Fruit fly (Drosophila melanogaster): ENCODE data around the gene inaE.

The inaE gene

DNA sequence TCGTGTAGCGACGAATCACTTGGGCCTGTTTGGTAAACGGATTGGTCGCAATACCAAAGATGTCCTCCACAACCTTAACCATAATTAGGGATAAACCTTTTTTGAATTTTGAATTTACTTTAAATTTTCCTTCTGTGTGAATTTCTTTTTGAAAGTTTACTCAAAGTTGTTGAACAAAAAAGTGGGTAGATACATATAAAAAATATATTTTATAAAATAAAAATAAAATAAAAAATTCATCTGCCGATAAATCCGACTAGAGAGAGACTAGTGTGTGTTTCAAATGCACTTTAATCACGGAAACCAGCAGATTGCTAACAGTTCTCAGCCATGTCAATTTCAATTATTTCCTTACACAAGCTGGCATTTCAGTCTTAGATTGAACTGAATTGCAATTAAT, 14.0 kb downstream of the inaE start, which contains the start of gene CG10996:
CG10996 (minus strand) TSS at position 101 of the 400 bp plus-strand sequence.
- no peak for TF ChIP-seq Eip78C (GFP tag)
- TF ChIP-seq CG31627 (GFP tag; optimal IDR thresholded peaks at IDR 0.05): no peak
- no peak for TF ChIP-seq CG9139 (GFP tag; optimal IDR thresholded peaks at IDR 0.05)
- no peak for TF ChIP-seq Met (GFP tag; optimal IDR thresholded peaks at IDR 0.05)
- TF ChIP-seq Eip93F (GFP tag; optimal IDR thresholded peaks at IDR 0.05): no peak
- no peak for TF ChIP-seq dac (GFP tag; optimal IDR thresholded peaks at IDR 0.05)
- no peak for TF ChIP-seq salr (GFP tag; optimal IDR thresholded peaks at IDR 0.05)

DNA sequence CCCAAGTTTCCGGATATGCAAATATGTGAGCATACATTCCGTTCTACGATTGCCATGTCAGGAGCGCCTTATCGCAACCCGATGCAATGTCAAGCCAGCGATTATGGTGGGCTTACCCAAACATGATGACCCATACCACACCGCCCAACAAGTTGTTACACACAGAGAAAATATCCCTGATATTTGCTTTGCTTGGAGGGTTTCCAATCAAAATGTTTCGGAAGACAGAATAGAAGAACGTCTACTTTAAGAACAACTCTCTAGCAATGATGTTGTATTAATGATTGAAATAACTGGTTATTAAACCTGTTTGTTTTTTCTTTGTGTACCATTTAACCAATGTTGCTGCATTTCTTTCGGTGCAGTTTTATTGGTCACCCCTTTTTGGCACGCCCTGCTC, 17.2 kb downstream of the inaE start:
- TF ChIP-seq CG6163 (GFP tag; IDR thresholded peaks at IDR 0.05) (no peak; the same call in 2 of the 3 replicates), topi (GFP tag; optimal IDR thresholded peaks at IDR 0.05) (no peak), CG3919 (GFP tag; optimal IDR thresholded peaks at IDR 0.05) (no peak), achi (GFP tag; optimal IDR thresholded peaks at IDR 0.05) (no peak), CG8119 (GFP tag; IDR thresholded peaks at IDR 0.05) (no peak), Sox14 (GFP tag; optimal IDR thresholded peaks at IDR 0.05) (peak; percentile 12), fd85E (GFP tag; optimal IDR thresholded peaks at IDR 0.05) (no peak), CG6792 (GFP tag; optimal IDR thresholded peaks at IDR 0.05) (peak; percentile 4), Ets21C (GFP tag; optimal IDR thresholded peaks at IDR 0.05) (peak; percentile 7), cyc (GFP tag; optimal IDR thresholded peaks at IDR 0.05) (peak; percentile 26), CG11294 (GFP tag; IDR thresholded peaks at IDR 0.05) (no peak), CG1621 (tag; optimal IDR thresholded peaks at IDR 0.05) (no peak), fd59A (GFP tag; optimal IDR thresholded peaks at IDR 0.05) (no peak), dac (GFP tag; optimal IDR thresholded peaks at IDR 0.05) (no peak), CG34406 (GFP tag; optimal IDR thresholded peaks at IDR 0.05) (peak; percentile 6), pdm3 (GFP tag; optimal IDR thresholded peaks at IDR 0.05) (no peak), Blimp-1 (GFP tag; optimal IDR thresholded peaks at IDR 0.05) (no peak), Gug (GFP tag; IDR thresholded peaks at IDR 0.05) (no peak), OdsH (GFP tag; optimal IDR thresholded peaks at IDR 0.05) (no peak), CG4318 (GFP tag; optimal IDR thresholded peaks at IDR 0.05) (no peak), Met (GFP tag; optimal IDR thresholded peaks at IDR 0.05) (no peak), spab (GFP tag; optimal IDR thresholded peaks at IDR 0.05) (no peak), eg (GFP tag; IDR thresholded peaks at IDR 0.05) (no peak), net (GFP tag; optimal IDR thresholded peaks at IDR 0.05) (peak; percentile 12), CG9139 (GFP tag; optimal IDR thresholded peaks at IDR 0.05) (no peak), Smox (GFP tag; optimal IDR thresholded peaks at IDR 0.05) (no peak), dsx (GFP tag; optimal IDR thresholded peaks at IDR 0.05; ENCODE audit: poor library complexity, severe bottlenecking) (no peak), vri (GFP tag; optimal IDR thresholded peaks at IDR 0.05) (no peak), CG6276 (GFP tag; optimal IDR thresholded peaks at IDR 0.05) (no peak), Eip75B (GFP tag; optimal IDR thresholded peaks at IDR 0.05) (no peak), Sox102F (GFP tag; optimal IDR thresholded peaks at IDR 0.05) (peak; percentile 22), CG6808 (GFP tag; optimal IDR thresholded peaks at IDR 0.05) (no peak), Eip78C (GFP tag) (peak; percentile 63), CG7368 (GFP tag; optimal IDR thresholded peaks at IDR 0.05) (no peak), CG11902 (GFP tag; optimal IDR thresholded peaks at IDR 0.05) (no peak), ss (GFP tag; optimal IDR thresholded peaks at IDR 0.05) (no peak), CG8632 (GFP tag; optimal IDR thresholded peaks at IDR 0.05) (no peak), svp (GFP tag) (peak; percentile 71), esn (GFP tag; optimal IDR thresholded peaks at IDR 0.05) (peak; percentile 40), CG31627 (GFP tag; optimal IDR thresholded peaks at IDR 0.05) (peak; percentile 24), CG10669 (GFP tag; optimal IDR thresholded peaks at IDR 0.05) (no peak), CG6854 (GFP tag; optimal IDR thresholded peaks at IDR 0.05) (no peak), CG32006 (GFP tag; optimal IDR thresholded peaks at IDR 0.05) (no peak), CG10631 (GFP tag; optimal IDR thresholded peaks at IDR 0.05) (peak; percentile 6), CG15336 (GFP tag; IDR thresholded peaks at IDR 0.05) (no peak), Hr4 (GFP tag; optimal IDR thresholded peaks at IDR 0.05) (no peak), Lpt (GFP tag; optimal IDR thresholded peaks at IDR 0.05) (no peak), CG11762 (GFP tag; optimal IDR thresholded peaks at IDR 0.05; ENCODE audit: insufficient read depth) (no peak)
